Worm (Caenorhabditis elegans): ENCODE measurements around the gene ced-11.

The ced-11 gene

ce11 chrIII:9112479-9112878, 6.9 kb upstream of the ced-11 start (continued):
- TF ChIP-seq sox-4 (tag; optimal IDR thresholded peaks at IDR 0.05) (no peak), ceh-6 (GFP tag; optimal IDR thresholded peaks at IDR 0.05) (no peak), unc-42 (tag; optimal IDR thresholded peaks at IDR 0.05) (peak; percentile 23), ceh-18 (tag; optimal IDR thresholded peaks at IDR 0.05) (no peak), syd-9 (tag; optimal IDR thresholded peaks at IDR 0.05) (no peak), ceh-22 (tag; optimal IDR thresholded peaks at IDR 0.05) (no peak), pqm-1 (tag; optimal IDR thresholded peaks at IDR 0.05) (no peak), pros-1 (tag; optimal IDR thresholded peaks at IDR 0.05) (no peak), zip-5 (tag; optimal IDR thresholded peaks at IDR 0.05) (no peak), Y22D7AL.16 (tag; optimal IDR thresholded peaks at IDR 0.05) (no peak), ceh-24 (tag; optimal IDR thresholded peaks at IDR 0.05) (no peak), ceh-30 (tag; optimal IDR thresholded peaks at IDR 0.05) (no peak), tbx-2 (tag; optimal IDR thresholded peaks at IDR 0.05) (peak; percentile 37)

DNA sequence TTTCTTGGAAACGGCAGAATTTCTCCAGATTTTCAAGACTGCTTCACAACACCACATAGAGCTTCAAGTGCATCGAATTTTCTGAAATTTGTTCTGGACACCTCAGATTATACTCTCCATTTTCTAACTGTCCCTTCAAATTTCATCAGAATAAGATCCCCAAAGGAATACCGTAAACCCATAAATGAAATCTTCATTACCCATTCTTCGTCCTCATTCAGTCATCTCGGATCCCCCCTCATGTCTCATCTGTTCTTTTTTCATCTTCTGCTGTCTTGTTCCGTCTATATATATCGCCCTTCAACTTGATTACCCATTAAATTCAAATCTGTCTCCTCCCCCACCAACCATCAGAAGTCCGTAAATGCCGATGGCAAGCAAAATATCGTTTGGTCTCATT, 5.3 kb upstream of the ced-11 start:
- TF ChIP-seq ceh-45 (GFP tag; IDR thresholded peaks at IDR 0.05) (no peak), ceh-9 (tag; optimal IDR thresholded peaks at IDR 0.05) (no peak), ceh-6 (GFP tag; optimal IDR thresholded peaks at IDR 0.05) (no peak), tbx-7 (tag; optimal IDR thresholded peaks at IDR 0.05) (no peak), ceh-14 (tag; optimal IDR thresholded peaks at IDR 0.05) (no peak), ceh-22 (tag; optimal IDR thresholded peaks at IDR 0.05) (no peak), ceh-31 (tag; optimal IDR thresholded peaks at IDR 0.05) (no peak), lin-11 (tag; optimal IDR thresholded peaks at IDR 0.05) (no peak), eyg-1 (tag; optimal IDR thresholded peaks at IDR 0.05) (no peak)

- TF ChIP-seq pha-2 (tag; optimal IDR thresholded peaks at IDR 0.05) = no peak
- no peak for TF ChIP-seq ceh-19 (GFP tag; optimal IDR thresholded peaks at IDR 0.05)
- no peak for TF ChIP-seq mec-3 (tag; optimal IDR thresholded peaks at IDR 0.05; ENCODE audit: borderline replicate concordance)
- TF ChIP-seq tbx-2 (tag; optimal IDR thresholded peaks at IDR 0.05) = peak; percentile 37
- peak; percentile 38 for TF ChIP-seq ceh-2 (tag; optimal IDR thresholded peaks at IDR 0.05)
- TF ChIP-seq hlh-30 (tag; optimal IDR thresholded peaks at IDR 0.05; ENCODE audit: insufficient read depth) = no peak
- no peak for TF ChIP-seq pag-3 (tag; optimal IDR thresholded peaks at IDR 0.05; ENCODE audit: borderline replicate concordance)
- no peak for TF ChIP-seq ztf-16 (tag; optimal IDR thresholded peaks at IDR 0.05)
- peak; percentile 0 for TF ChIP-seq sdc-2 (tag; optimal IDR thresholded peaks at IDR 0.05)
- no peak for TF ChIP-seq elt-2 (tag; optimal IDR thresholded peaks at IDR 0.05)
- TF ChIP-seq lin-11 (tag; optimal IDR thresholded peaks at IDR 0.05) = no peak
- peak; percentile 3 for TF ChIP-seq ceh-34 (tag; optimal IDR thresholded peaks at IDR 0.05)
These were observed 4.7 kb upstream of the ced-11 start, which contains the start of gene ZK512.1 for ce11 chrIII:9114649-9115048. TSS of gene ZK512.1 (plus strand) at chrIII:9114949.

DNA sequence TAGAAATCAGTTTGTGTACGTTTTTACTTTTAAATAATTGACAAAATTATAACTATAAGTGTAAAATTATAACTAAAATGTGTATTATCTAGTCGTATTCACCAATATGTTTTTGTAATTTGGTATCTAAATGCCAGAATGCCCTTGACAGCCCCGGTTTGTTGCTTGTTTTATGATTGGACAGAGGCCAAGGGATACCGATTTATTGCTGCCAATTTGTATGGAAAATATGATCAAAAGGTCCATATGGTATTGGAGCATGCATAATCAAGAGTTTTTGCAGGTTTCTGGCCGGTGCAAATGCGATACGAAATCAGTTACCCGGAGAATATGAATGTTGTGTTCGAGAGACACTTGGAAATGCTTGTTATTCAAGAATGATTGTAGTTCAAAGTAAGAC, 3.6 kb upstream of the ced-11 start:
- TF ChIP-seq fkh-6 (tag; optimal IDR thresholded peaks at IDR 0.05) = no peak
- TF ChIP-seq elt-2 (tag; optimal IDR thresholded peaks at IDR 0.05) = no peak
- no peak for TF ChIP-seq eyg-1 (tag; optimal IDR thresholded peaks at IDR 0.05)
- no peak for TF ChIP-seq sdc-2 (tag; optimal IDR thresholded peaks at IDR 0.05)
- TF ChIP-seq ceh-30 (tag; optimal IDR thresholded peaks at IDR 0.05) = no peak
- TF ChIP-seq ref-2 (tag; optimal IDR thresholded peaks at IDR 0.05) = no peak
- TF ChIP-seq pat-9 (tag; optimal IDR thresholded peaks at IDR 0.05) = no peak
- TF ChIP-seq npax-4 (tag; optimal IDR thresholded peaks at IDR 0.05) = no peak
- no peak for TF ChIP-seq ceh-18 (tag; optimal IDR thresholded peaks at IDR 0.05)
- no peak for TF ChIP-seq C38D4.7 (GFP tag; optimal IDR thresholded peaks at IDR 0.05)
- TF ChIP-seq lin-11 (tag; optimal IDR thresholded peaks at IDR 0.05) = no peak
- TF ChIP-seq syd-9 (tag; optimal IDR thresholded peaks at IDR 0.05) = no peak
- TF ChIP-seq ama-1 (optimal IDR thresholded peaks at IDR 0.05) = no peak
- TF ChIP-seq T23F11.4 (GFP tag; optimal IDR thresholded peaks at IDR 0.05) = no peak
- no peak for TF ChIP-seq che-1 (tag; optimal IDR thresholded peaks at IDR 0.05)
- TF ChIP-seq mec-3 (tag; optimal IDR thresholded peaks at IDR 0.05; ENCODE audit: borderline replicate concordance) = no peak
